Fruit fly (Drosophila melanogaster) whole organism, embryonic: ENCODE measurements around the gene CG14515.

Source experiments
- Atf3 ChIP-seq: fragments of 200-800 bp; sonication (Bioruptor generic); optimal IDR thresholded peaks from 3 replicates; lab custom pipeline; 2016; ENCODE audit warnings: missing biosample characterization, missing genetic modification characterization
- CG12942 ChIP-seq: fragments of 200-800 bp; sonication (Bioruptor generic); optimal IDR thresholded peaks from 3 replicates; lab custom pipeline; 2016; ENCODE audit warnings: missing biosample characterization, missing genetic modification characterization
- CG13424 ChIP-seq: fragments of 200-800 bp; sonication (Bioruptor generic); optimal IDR thresholded peaks from 2 replicates; lab custom pipeline; 2019; ENCODE audit warnings: missing biosample characterization, mild to moderate bottlenecking, missing genetic modification characterization, moderate library complexity
- CG15073 ChIP-seq: fragments of 200-800 bp; sonication (Bioruptor generic); optimal IDR thresholded peaks from 2 replicates; lab custom pipeline; 2016; ENCODE audit warnings: missing biosample characterization, missing genetic modification characterization
- CG15514 ChIP-seq: fragments of 200-800 bp; sonication (Bioruptor generic); optimal IDR thresholded peaks from 3 replicates; lab custom pipeline; 2017; ENCODE audit warnings: missing biosample characterization, missing genetic modification characterization, mild to moderate bottlenecking, moderate library complexity, missing genetic modification reagents
- CG1602 ChIP-seq: fragments of 200-800 bp; sonication (Bioruptor generic); optimal IDR thresholded peaks from 3 replicates; lab custom pipeline; 2016; ENCODE audit warnings: missing biosample characterization, missing genetic modification characterization
- CG1603 ChIP-seq: fragments of 200-800 bp; sonication (Bioruptor generic); optimal IDR thresholded peaks from 2 replicates; lab custom pipeline; 2019; ENCODE audit warnings: missing biosample characterization, mild to moderate bottlenecking, missing genetic modification characterization, moderate library complexity
- CG16813 ChIP-seq: fragments of 200-800 bp; sonication (Bioruptor generic); IDR thresholded peaks from 3 replicates; pipeline ENCODE4 v1.3.6; 2022; ENCODE audit warnings: missing biosample characterization, missing genetic modification characterization; ENCODE audit not compliant: partially characterized antibody
- CG17186 ChIP-seq: fragments of 200-800 bp; sonication (Bioruptor generic); optimal IDR thresholded peaks from 3 replicates; lab custom pipeline; 2017; ENCODE audit warnings: missing biosample characterization, missing genetic modification reagents, missing genetic modification characterization
- CG17612 ChIP-seq: fragments of 200-800 bp; sonication (Bioruptor generic); IDR thresholded peaks from 2 replicates; pipeline ENCODE4 v1.3.6; 2022; ENCODE audit warnings: missing biosample characterization, missing genetic modification characterization
- CG2889 ChIP-seq: fragments of 200-800 bp; sonication (Bioruptor generic); IDR thresholded peaks from 3 replicates; pipeline ENCODE4 v1.3.6; 2022; ENCODE audit warnings: missing biosample characterization, missing genetic modification characterization
- CG31365 ChIP-seq: fragments of 200-800 bp; sonication (Bioruptor generic); optimal IDR thresholded peaks from 2 replicates; lab custom pipeline; 2018; ENCODE audit warnings: missing biosample characterization, mild to moderate bottlenecking, missing genetic modification characterization
- CG3838 ChIP-seq: fragments of 200-800 bp; sonication (Bioruptor generic); optimal IDR thresholded peaks from 3 replicates; lab custom pipeline; 2016; ENCODE audit warnings: missing biosample characterization, missing genetic modification characterization
- CG4707 ChIP-seq: fragments of 200-800 bp; sonication (Bioruptor generic); optimal IDR thresholded peaks from 2 replicates; lab custom pipeline; 2018; ENCODE audit warnings: missing biosample characterization, mild to moderate bottlenecking, missing genetic modification characterization, moderate library complexity
- CG4820 ChIP-seq: fragments of 200-800 bp; sonication (Bioruptor generic); optimal IDR thresholded peaks from 3 replicates; lab custom pipeline; 2016; ENCODE audit warnings: missing biosample characterization, missing genetic modification characterization
- CG7745 ChIP-seq: fragments of 200-800 bp; sonication (Bioruptor generic); optimal IDR thresholded peaks from 2 replicates; lab custom pipeline; 2018; ENCODE audit warnings: missing biosample characterization, mild to moderate bottlenecking, missing genetic modification characterization, moderate library complexity
- CG8478 ChIP-seq: fragments of >200 bp; optimal IDR thresholded peaks from 2 replicates; lab custom pipeline; 2018
- CG9817 ChIP-seq: fragments of 200-800 bp; sonication (Bioruptor generic); optimal IDR thresholded peaks from 2 replicates; lab custom pipeline; 2018; ENCODE audit warnings: missing biosample characterization, mild to moderate bottlenecking, missing genetic modification characterization, moderate library complexity
- CTCF ChIP-seq: fragments of 200-800 bp; sonication (Bioruptor generic); optimal IDR thresholded peaks from 2 replicates; lab custom pipeline; 2017; ENCODE audit warnings: missing biosample characterization, mild to moderate bottlenecking, missing genetic modification characterization, moderate library complexity
- CoRest ChIP-seq: fragments of 200-800 bp; sonication (Bioruptor generic); optimal IDR thresholded peaks from 3 replicates; lab custom pipeline; 2018; ENCODE audit warnings: missing biosample characterization, mild to moderate bottlenecking, missing genetic modification characterization, moderate library complexity
- D19A ChIP-seq: fragments of 200-800 bp; optimal IDR thresholded peaks from 3 replicates; lab custom pipeline; 2019; ENCODE audit warnings: missing biosample characterization, mild to moderate bottlenecking, missing genetic modification characterization, moderate library complexity
- Dad ChIP-seq: fragments of 200-800 bp; sonication (Bioruptor generic); optimal IDR thresholded peaks from 3 replicates; lab custom pipeline; 2016; ENCODE audit warnings: missing biosample characterization, missing genetic modification characterization
- Dek ChIP-seq: fragments of 200-800 bp; sonication (Bioruptor generic); optimal IDR thresholded peaks from 3 replicates; lab custom pipeline; 2019; ENCODE audit warnings: missing biosample characterization, mild to moderate bottlenecking, missing genetic modification characterization, moderate library complexity
- Dfd ChIP-seq, 2 experiments: fragments of >200 bp; optimal IDR thresholded peaks; 2 replicates each; lab custom pipeline; 2017; ENCODE audit warnings: missing biosample characterization in 2 of 2, missing genetic modification characterization in 2 of 2
- Dp ChIP-seq: fragments of 200-800 bp; sonication (Bioruptor generic); optimal IDR thresholded peaks from 2 replicates; lab custom pipeline; 2018; ENCODE audit warnings: missing biosample characterization, mild to moderate bottlenecking, missing genetic modification characterization, moderate library complexity
- Dref ChIP-seq: fragments of 200-800 bp; sonication (Bioruptor generic); IDR thresholded peaks from 2 replicates; pipeline ENCODE4 v1.3.6; 2022; ENCODE audit warnings: missing biosample characterization, missing genetic modification characterization
- E2f1 ChIP-seq: fragments of 200-800 bp; sonication (Bioruptor generic); IDR thresholded peaks from 2 replicates; pipeline ENCODE4 v1.3.6; 2022; ENCODE audit warnings: missing biosample characterization, missing genetic modification characterization
- Ets65A ChIP-seq: fragments of 200-800 bp; sonication (Bioruptor generic); peaks from one replicate; lab custom pipeline; 2016; ENCODE audit warnings: missing biosample characterization, missing genetic modification characterization
- Gsc ChIP-seq: fragments of 200-800 bp; sonication (Bioruptor generic); IDR thresholded peaks from 2 replicates; pipeline ENCODE4 v1.3.6; 2022; ENCODE audit warnings: missing biosample characterization, missing genetic modification characterization
- HmgZ ChIP-seq: fragments of 200-800 bp; sonication (Bioruptor generic); optimal IDR thresholded peaks from 2 replicates; lab custom pipeline; 2018; ENCODE audit warnings: missing biosample characterization, mild to moderate bottlenecking, missing genetic modification characterization
- Myb ChIP-seq: fragments of 200-800 bp; sonication (Bioruptor generic); optimal IDR thresholded peaks from 2 replicates; lab custom pipeline; 2016; ENCODE audit warnings: missing biosample characterization, missing genetic modification characterization
- PHDP ChIP-seq: fragments of 200-800 bp; sonication (Bioruptor generic); optimal IDR thresholded peaks from 3 replicates; lab custom pipeline; 2018; ENCODE audit warnings: missing biosample characterization, mild to moderate bottlenecking, missing genetic modification characterization, moderate library complexity
- Pdp1 ChIP-seq, 2 experiments: fragments of 200-800 bp; sonication (Bioruptor generic); optimal IDR thresholded peaks; 3 replicates each; lab custom pipeline; 2016; ENCODE audit warnings: missing biosample characterization in 2 of 2, missing genetic modification characterization in 2 of 2, mild to moderate bottlenecking in 1 of 2, moderate library complexity in 1 of 2
- Vsx1 ChIP-seq: fragments of 200-800 bp; sonication (Bioruptor generic); optimal IDR thresholded peaks from 2 replicates; lab custom pipeline; 2017; ENCODE audit warnings: missing biosample characterization, mild to moderate bottlenecking, missing genetic modification characterization, missing genetic modification reagents
- abd-A ChIP-seq: fragments of 200-800 bp; sonication (Bioruptor generic); optimal IDR thresholded peaks from 3 replicates; lab custom pipeline; 2019; ENCODE audit warnings: missing biosample characterization, mild to moderate bottlenecking, missing genetic modification characterization, moderate library complexity
- crc ChIP-seq: fragments of 200-800 bp; sonication (Bioruptor generic); optimal IDR thresholded peaks from 2 replicates; lab custom pipeline; 2016; ENCODE audit warnings: missing biosample characterization, missing genetic modification characterization
- dpn ChIP-seq, 2 experiments: fragments of 200-800 bp; sonication (Bioruptor generic); optimal IDR thresholded peaks; 3 replicates each; lab custom pipeline; 2016; ENCODE audit warnings: missing biosample characterization in 2 of 2, missing genetic modification characterization in 2 of 2
- ewg ChIP-seq: fragments of 200-800 bp; sonication (Bioruptor generic); optimal IDR thresholded peaks from 3 replicates; lab custom pipeline; 2017; ENCODE audit warnings: mild to moderate bottlenecking, missing biosample characterization, missing genetic modification reagents, missing genetic modification characterization
- gsb-n ChIP-seq: fragments of 200-800 bp; sonication (Bioruptor generic); optimal IDR thresholded peaks from 3 replicates; lab custom pipeline; 2018; ENCODE audit warnings: missing biosample characterization, mild to moderate bottlenecking, missing genetic modification characterization
- ind ChIP-seq: fragments of 200-800 bp; sonication (Bioruptor generic); optimal IDR thresholded peaks from 3 replicates; lab custom pipeline; 2016; ENCODE audit warnings: missing biosample characterization, missing genetic modification characterization
- lola ChIP-seq, 3 experiments: fragments of >200 bp in 2 of 3; fragments of 200-800 bp in 1 of 3; sonication (Bioruptor generic) in 1 of 3; optimal IDR thresholded peaks; 2 replicates each; lab custom pipeline; 2017 to 2019; ENCODE audit warnings: missing biosample characterization in 3 of 3, missing genetic modification characterization in 3 of 3, mild to moderate bottlenecking in 1 of 3, moderate library complexity in 1 of 3
- maf-S ChIP-seq: fragments of 200-800 bp; sonication (Bioruptor generic); optimal IDR thresholded peaks from 2 replicates; lab custom pipeline; 2016; ENCODE audit warnings: missing biosample characterization, missing genetic modification characterization
- otp ChIP-seq: fragments of 200-800 bp; sonication (Bioruptor generic); IDR thresholded peaks from 3 replicates; pipeline ENCODE4, ENCODE4 v1.3.6; 2022; ENCODE audit warnings: missing biosample characterization, missing genetic modification characterization
- sim ChIP-seq: fragments of 200-800 bp; sonication (Bioruptor generic); IDR thresholded peaks from 2 replicates; pipeline ENCODE4 v1.3.6; 2022; ENCODE audit warnings: missing biosample characterization, missing genetic modification characterization
- unc-4 ChIP-seq: fragments of 200-800 bp; sonication (Bioruptor generic); IDR thresholded peaks from 2 replicates; pipeline ENCODE4 v1.3.6; 2022; ENCODE audit warnings: missing biosample characterization, missing genetic modification characterization; ENCODE audit not compliant: partially characterized antibody
- vnd ChIP-seq: fragments of 200-800 bp; sonication (Bioruptor generic); IDR thresholded peaks from 3 replicates; pipeline ENCODE4 v1.3.6; 2022; ENCODE audit warnings: missing biosample characterization, missing genetic modification characterization; ENCODE audit not compliant: partially characterized antibody
- wek ChIP-seq: fragments of 200-800 bp; sonication (Bioruptor generic); optimal IDR thresholded peaks from 3 replicates; lab custom pipeline; 2018; ENCODE audit warnings: missing biosample characterization, mild to moderate bottlenecking, missing genetic modification characterization, moderate library complexity
- yki ChIP-seq: fragments of >200 bp; optimal IDR thresholded peaks from 3 replicates; lab custom pipeline; 2018
- zen2 ChIP-seq: fragments of 200-800 bp; sonication (Bioruptor generic); IDR thresholded peaks from 3 replicates; pipeline ENCODE4 v1.3.6; 2022; ENCODE audit warnings: missing biosample characterization, missing genetic modification characterization; ENCODE audit not compliant: partially characterized antibody

The CG14515 gene

dm6 chr3R:29204612-29205480, 7.5 kb downstream of the CG14515 start (continued):
- TF ChIP-seq abd-A (tag; lab: Kevin White, UChicago) = no peak
- peak; percentile 65 for TF ChIP-seq CG4707
- peak; percentile 77 for TF ChIP-seq CoRest (tag; lab: Kevin White, UChicago)
- TF ChIP-seq Ets65A (GFP tag; lab: Kevin White, UChicago) = peak; percentile 92
- peak; percentile 60; the same call in 1 of the 2 replicates for TF ChIP-seq Gsc (GFP tag; lab: Robert Waterston, UW)
- peak; percentile 31 for TF ChIP-seq CG15514
- no peak for TF ChIP-seq Dfd (GFP tag; optimal IDR thresholded peaks at IDR 0.05; lab: Kevin White, UChicago)
- peak; percentile 69 for TF ChIP-seq gsb-n (tag; lab: Kevin White, UChicago)
- no peak for TF ChIP-seq CG16813 (GFP tag; lab: Robert Waterston, UW)
- peak; percentile 48 for TF ChIP-seq Dek (tag; lab: Kevin White, UChicago)
- peak; percentile 86 for TF ChIP-seq CG13424 (tag; lab: Kevin White, UChicago)
- TF ChIP-seq Dad (GFP tag; lab: Kevin White, UChicago) = peak; percentile 33
- TF ChIP-seq zen2 (GFP tag; lab: Robert Waterston, UW) = no peak
- TF ChIP-seq vnd (GFP tag; lab: Robert Waterston, UW) = no peak
- peak; percentile 37 for TF ChIP-seq CTCF (GFP tag; lab: Kevin White, UChicago)
- peak; percentile 71 for TF ChIP-seq D19A (tag; lab: Kevin White, UChicago)
- no peak for TF ChIP-seq unc-4 (GFP tag; lab: Robert Waterston, UW)
- peak; percentile 68 for TF ChIP-seq ewg (GFP tag; lab: Kevin White, UChicago)
- TF ChIP-seq maf-S = peak; percentile 72
- TF ChIP-seq CG17612 (GFP tag; lab: Robert Waterston, UW) = peak; percentile 23; the same call in 1 of the 2 replicates
- TF ChIP-seq CG3838 (GFP tag; lab: Kevin White, UChicago) = no peak
- TF ChIP-seq CG31365 (tag; lab: Kevin White, UChicago) = peak; percentile 41
- no peak for TF ChIP-seq Dref
- TF ChIP-seq PHDP (tag; lab: Kevin White, UChicago) = peak; percentile 73
- no peak for TF ChIP-seq CG7745
- peak in 1 of 3 experiments; percentile 80 for TF ChIP-seq lola (GFP tag; optimal IDR thresholded peaks at IDR 0.05; lab: Kevin White, UChicago)
- TF ChIP-seq otp = peak; percentile 80
- TF ChIP-seq CG9817 (tag; lab: Kevin White, UChicago) = peak; percentile 53
- peak; percentile 71 to 75 for TF ChIP-seq Pdp1 (GFP tag; optimal IDR thresholded peaks at IDR 0.05; lab: Kevin White, UChicago)
- TF ChIP-seq ind (GFP tag; lab: Kevin White, UChicago) = peak; percentile 79
- TF ChIP-seq CG8478 (lab: Kevin White, UChicago) = no peak
- TF ChIP-seq CG1603 = peak; percentile 92
- no peak for TF ChIP-seq Dp (GFP tag; lab: Kevin White, UChicago)
- TF ChIP-seq CG1602 (GFP tag; lab: Kevin White, UChicago) = peak; percentile 78
- peak; percentile 32 for TF ChIP-seq Vsx1 (GFP tag; lab: Kevin White, UChicago)
- peak; percentile 69 to 84 for TF ChIP-seq dpn (GFP tag; optimal IDR thresholded peaks at IDR 0.05; lab: Kevin White, UChicago)
- TF ChIP-seq CG4820 (GFP tag; lab: Kevin White, UChicago) = peak; percentile 83
- peak; percentile 61; the same call in 1 of the 2 replicates for TF ChIP-seq sim (GFP tag; lab: Robert Waterston, UW)
- no peak for TF ChIP-seq CG2889 (GFP tag; lab: Robert Waterston, UW)
- peak; percentile 47 for TF ChIP-seq CG17186 (GFP tag; lab: Kevin White, UChicago)
- peak; percentile 75 for TF ChIP-seq CG12942
- peak; percentile 29 for TF ChIP-seq wek (GFP tag; lab: Kevin White, UChicago)
- peak; percentile 27 for TF ChIP-seq crc (GFP tag; lab: Kevin White, UChicago)
- TF ChIP-seq Atf3 (GFP tag; lab: Kevin White, UChicago) = peak; percentile 59
- TF ChIP-seq CG15073 (GFP tag; lab: Kevin White, UChicago) = peak; percentile 17
- TF ChIP-seq Myb (GFP tag; lab: Kevin White, UChicago) = peak; percentile 47
- TF ChIP-seq E2f1 (GFP tag; lab: Robert Waterston, UW) = peak; percentile 77
- TF ChIP-seq HmgZ = peak; percentile 48
- no peak for TF ChIP-seq yki (lab: Kevin White, UChicago)
